Worm (Caenorhabditis elegans) whole organism, L2 larva: Measurements from ENCODE around the gene F09F7.5.

Experiments
- C34F6.9 ChIP-seq: fragments of 150-350 bp; optimal IDR thresholded peaks from 2 replicates; lab custom pipeline; 2014; ENCODE audit warnings: missing biosample characterization, missing genetic modification characterization
- F13H6.1 ChIP-seq: sonication (generic microtip); optimal IDR thresholded peaks from 2 replicates; lab custom pipeline; 2016; ENCODE audit warnings: missing genetic modification characterization, missing compliant biosample characterization
- R02D3.7 ChIP-seq: fragments of 150-350 bp; optimal IDR thresholded peaks from 2 replicates; lab custom pipeline; 2014; ENCODE audit warnings: missing biosample characterization, missing genetic modification characterization
- ama-1 ChIP-seq: fragments of 150-350 bp; optimal IDR thresholded peaks from 2 replicates; lab custom pipeline; 2018; ENCODE audit warnings: inconsistent platforms
- crh-2 ChIP-seq: sonication (generic microtip); optimal IDR thresholded peaks from 2 replicates; lab custom pipeline; 2017; ENCODE audit warnings: missing biosample characterization, missing genetic modification characterization
- dmd-4 ChIP-seq: sonication (generic microtip); optimal IDR thresholded peaks from 2 replicates; lab custom pipeline; 2017; ENCODE audit warnings: missing biosample characterization, missing genetic modification characterization
- egl-27 ChIP-seq: sonication (generic microtip); optimal IDR thresholded peaks from 3 replicates; lab custom pipeline; 2017; ENCODE audit warnings: missing biosample characterization, missing genetic modification reagents, missing genetic modification characterization
- elt-3 ChIP-seq: sonication (generic microtip); optimal IDR thresholded peaks from 2 replicates; lab custom pipeline; 2017; ENCODE audit warnings: missing biosample characterization, missing genetic modification characterization
- fos-1 ChIP-seq: fragments of 150-350 bp; optimal IDR thresholded peaks from 2 replicates; lab custom pipeline; 2014; ENCODE audit warnings: missing biosample characterization, missing genetic modification characterization
- lin-11 ChIP-seq: fragments of 150-350 bp; sonication (generic microtip); optimal IDR thresholded peaks from 2 replicates; lab custom pipeline; 2014; ENCODE audit warnings: missing biosample characterization, missing genetic modification characterization, inconsistent platforms, mixed read lengths
- lin-39 ChIP-seq: fragments of 150-350 bp; optimal IDR thresholded peaks from 2 replicates; lab custom pipeline; 2014; ENCODE audit warnings: missing biosample characterization, missing genetic modification reagents, missing genetic modification characterization
- lsy-2 ChIP-seq, 2 experiments: fragments of 150-350 bp in 1 of 2; sonication (generic microtip) in 1 of 2; optimal IDR thresholded peaks; 2 replicates each; lab custom pipeline; 2014 to 2017; ENCODE audit warnings: missing biosample characterization in 2 of 2, missing genetic modification characterization in 2 of 2
- mab-5 ChIP-seq: fragments of 150-350 bp; optimal IDR thresholded peaks from 2 replicates; lab custom pipeline; 2014; ENCODE audit warnings: missing biosample characterization, missing genetic modification characterization
- mbf-1 ChIP-seq: sonication (generic microtip); optimal IDR thresholded peaks from 2 replicates; lab custom pipeline; 2017; ENCODE audit warnings: missing biosample characterization, missing genetic modification characterization
- nhr-129 ChIP-seq: fragments of 150-350 bp; optimal IDR thresholded peaks from 2 replicates; lab custom pipeline; 2014; ENCODE audit warnings: missing biosample characterization, missing genetic modification characterization
- nhr-21 ChIP-seq: fragments of 150-350 bp; optimal IDR thresholded peaks from 2 replicates; lab custom pipeline; 2014; ENCODE audit warnings: missing biosample characterization, missing genetic modification characterization
- nhr-23 ChIP-seq: fragments of 150-350 bp; optimal IDR thresholded peaks from 2 replicates; lab custom pipeline; 2014; ENCODE audit warnings: missing biosample characterization, missing genetic modification reagents, missing genetic modification characterization
- nhr-25 ChIP-seq: fragments of 150-350 bp; sonication (generic microtip); optimal IDR thresholded peaks from 3 replicates; lab custom pipeline; 2014; ENCODE audit warnings: missing biosample characterization, missing genetic modification characterization
- nhr-6 ChIP-seq: fragments of 150-350 bp; optimal IDR thresholded peaks from 2 replicates; lab custom pipeline; 2014; ENCODE audit warnings: missing biosample characterization, missing genetic modification characterization
- peb-1 ChIP-seq: fragments of 150-350 bp; optimal IDR thresholded peaks from 2 replicates; lab custom pipeline; 2014; ENCODE audit warnings: missing biosample characterization, missing genetic modification characterization
- sma-3 ChIP-seq: sonication (generic microtip); optimal IDR thresholded peaks from 2 replicates; lab custom pipeline; 2016; ENCODE audit warnings: missing genetic modification reagents, missing genetic modification characterization, missing compliant biosample characterization
- sma-9 ChIP-seq, 2 experiments: fragments of 150-350 bp in 1 of 2; sonication (generic microtip) in 1 of 2; optimal IDR thresholded peaks; 2 replicates each; lab custom pipeline; 2014 to 2016; ENCODE audit warnings: missing genetic modification characterization in 2 of 2, mild to moderate bottlenecking in 1 of 2, missing biosample characterization in 1 of 2, missing compliant biosample characterization in 1 of 2, missing genetic modification reagents in 1 of 2, moderate library complexity in 1 of 2
- snpc-4 ChIP-seq: fragments of 150-350 bp; optimal IDR thresholded peaks from 2 replicates; lab custom pipeline; 2014; ENCODE audit warnings: missing biosample characterization, missing genetic modification characterization
- unc-39 ChIP-seq: fragments of 150-350 bp; optimal IDR thresholded peaks from 2 replicates; lab custom pipeline; 2014; ENCODE audit warnings: missing biosample characterization, missing genetic modification characterization
- unc-55 ChIP-seq: fragments of 150-350 bp; sonication (generic microtip); optimal IDR thresholded peaks from 3 replicates; lab custom pipeline; 2014; ENCODE audit warnings: missing biosample characterization, missing genetic modification reagents, missing genetic modification characterization
- ztf-11 ChIP-seq: sonication (generic microtip); optimal IDR thresholded peaks from 2 replicates; lab custom pipeline; 2017; ENCODE audit warnings: missing biosample characterization, missing genetic modification characterization
- ztf-4 ChIP-seq: fragments of 150-350 bp; optimal IDR thresholded peaks from 2 replicates; lab custom pipeline; 2014; ENCODE audit warnings: missing biosample characterization, missing genetic modification characterization

The F09F7.5 gene

DNA sequence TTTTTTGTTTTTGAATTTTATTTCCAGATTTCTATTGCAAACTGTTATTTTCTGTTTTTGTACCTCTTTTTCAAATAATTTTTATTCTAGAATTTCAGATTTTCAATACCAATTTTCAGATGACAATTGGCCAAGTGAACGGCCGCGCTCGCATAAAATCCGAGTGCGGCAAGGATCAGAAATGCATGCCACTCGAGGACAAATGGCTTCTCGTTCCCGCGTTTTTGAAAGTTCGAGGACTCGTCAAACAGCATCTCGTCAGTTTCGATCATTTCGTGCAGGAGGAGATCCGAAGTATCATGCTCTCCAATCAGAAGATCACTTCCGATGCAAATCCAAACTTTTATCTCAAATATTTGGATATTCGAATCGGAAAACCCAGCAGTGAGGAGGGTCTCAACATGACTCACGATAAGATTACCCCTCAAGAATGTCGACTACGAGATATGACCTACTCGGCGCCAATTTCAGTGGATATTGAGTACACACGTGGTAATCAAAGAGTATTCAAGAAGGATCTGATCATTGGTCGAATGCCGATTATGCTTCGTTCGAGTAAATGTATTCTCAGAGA is 10.5 kb downstream of the F09F7.5 start, which contains the start of gene rpc-2:
Gene rpc-2, plus strand, starts transcription at position 120 of the 574 bp plus-strand sequence.
- TF ChIP-seq ama-1 (lab: Kevin White, UChicago) (peak; percentile 31), lsy-2 (tag; optimal IDR thresholded peaks at IDR 0.05; lab: Kevin White, UChicago) (no peak)

DNA sequence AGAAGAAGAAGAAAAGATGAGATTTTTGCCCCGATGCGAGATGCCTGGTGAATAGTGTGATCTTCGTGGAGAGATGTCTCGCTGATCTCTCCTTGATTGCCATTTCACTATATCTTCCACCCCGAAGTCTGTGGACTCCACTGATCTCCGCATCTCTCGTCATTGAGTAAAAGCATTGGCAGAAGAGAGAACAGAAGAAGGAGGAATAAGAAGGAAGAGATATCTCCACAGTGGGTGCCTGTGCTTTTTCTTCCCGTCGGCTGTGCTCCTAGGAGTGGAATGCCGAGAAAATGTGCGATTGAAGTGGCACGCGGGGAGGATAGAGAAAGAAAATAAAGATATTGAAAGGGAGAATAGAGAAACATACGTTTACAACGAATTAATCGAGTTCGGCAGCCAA is 16.9 kb downstream of the F09F7.5 start:
- TF ChIP-seq C34F6.9 (tag; lab: Kevin White, UChicago) (peak; percentile 19), lsy-2 (tag; optimal IDR thresholded peaks at IDR 0.05; lab: Kevin White, UChicago) (peak in 1 of 2 experiments; percentile 23), mab-5 (tag; lab: Kevin White, UChicago) (no peak), nhr-129 (tag; lab: Kevin White, UChicago) (peak; percentile 76), dmd-4 (no peak), F13H6.1 (tag; lab: Kevin White, UChicago) (peak; percentile 70)

DNA sequence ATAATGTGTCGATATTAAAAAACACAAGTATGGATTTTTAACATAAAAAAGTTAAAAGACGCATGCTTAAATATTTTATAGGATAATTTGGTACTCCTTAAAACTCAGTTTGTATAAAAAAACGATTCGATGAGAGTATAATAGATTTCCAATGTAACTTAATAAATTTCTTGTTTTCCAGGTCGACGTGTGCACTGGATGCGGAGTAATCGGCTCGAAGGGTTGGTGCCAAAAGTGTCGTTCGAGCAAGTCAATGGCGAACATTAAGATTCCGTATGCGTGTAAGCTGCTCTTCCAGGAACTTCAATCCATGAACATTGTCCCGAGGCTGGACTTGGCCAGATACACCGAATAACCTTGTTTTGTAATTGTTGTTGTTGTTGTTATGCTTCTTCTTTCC is 17.5 kb downstream of the F09F7.5 start:
- no peak for TF ChIP-seq snpc-4 (tag; lab: Kevin White, UChicago)
- TF ChIP-seq ztf-4 (tag; lab: Kevin White, UChicago), result no peak
- TF ChIP-seq lin-11 (tag; lab: Kevin White, UChicago), result no peak
- TF ChIP-seq fos-1 (tag; lab: Kevin White, UChicago), result no peak
- TF ChIP-seq crh-2 (tag; lab: Kevin White, UChicago), result no peak

ce11 chrIII:5564799-5565198 is 18.0 kb downstream of the F09F7.5 start, which contains the start of gene mlc-3:
Gene mlc-3 (plus strand): TSS chrIII:5565025.
- TF ChIP-seq mab-5 (tag; lab: Kevin White, UChicago) (no peak), nhr-129 (tag; lab: Kevin White, UChicago) (peak; percentile 25), F13H6.1 (tag; lab: Kevin White, UChicago) (peak; percentile 49), sma-9 (GFP tag; optimal IDR thresholded peaks at IDR 0.05; lab: Kevin White, UChicago) (peak; percentile 20), sma-9 (tag; optimal IDR thresholded peaks at IDR 0.05; lab: Kevin White, UChicago) (no peak), ama-1 (lab: Kevin White, UChicago) (peak; percentile 47), snpc-4 (tag; lab: Kevin White, UChicago) (no peak)

DNA sequence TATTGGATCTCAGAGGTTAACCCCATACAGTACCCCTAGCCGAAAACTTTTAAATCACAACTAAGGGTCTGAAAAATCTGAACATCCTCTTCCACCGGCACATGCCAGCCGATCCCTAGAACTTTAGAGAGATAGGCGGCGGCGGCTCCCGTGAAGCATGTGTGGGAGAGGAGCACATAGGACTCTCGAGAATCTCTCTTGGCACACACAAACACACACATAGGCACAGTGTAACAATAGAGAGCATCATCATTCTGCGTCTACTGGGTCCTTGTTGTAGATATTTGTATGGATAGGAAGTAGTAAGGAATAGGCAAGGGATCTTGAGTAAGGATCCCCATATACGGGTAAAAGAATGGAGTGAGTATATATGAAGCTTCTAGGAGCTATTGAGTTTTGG is 18.9 kb downstream of the F09F7.5 start:
- no peak for TF ChIP-seq nhr-25 (tag; lab: Kevin White, UChicago)
- no peak for TF ChIP-seq mbf-1 (tag; lab: Kevin White, UChicago)
- no peak for TF ChIP-seq nhr-21 (tag; lab: Kevin White, UChicago)
- TF ChIP-seq nhr-129 (tag; lab: Kevin White, UChicago), result peak; percentile 29

DNA sequence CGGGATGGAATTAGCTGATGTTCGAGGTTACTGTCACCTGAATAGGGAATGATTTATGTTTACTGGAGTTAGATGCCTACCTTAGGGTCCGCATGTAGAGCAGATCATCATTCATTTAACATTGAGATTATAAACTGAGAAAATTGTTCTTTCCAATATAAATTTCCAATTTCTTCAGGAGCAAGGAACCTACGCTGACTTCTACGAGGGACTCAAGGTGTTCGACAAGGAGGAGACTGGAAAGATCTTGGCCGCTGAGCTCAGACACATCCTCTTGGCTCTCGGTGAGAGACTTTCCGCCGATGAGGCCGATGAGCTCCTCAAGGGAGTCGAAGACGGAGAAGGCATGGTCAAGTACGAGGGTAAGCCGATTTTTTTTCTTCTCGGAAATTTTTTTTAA is 19.7 kb downstream of the F09F7.5 start:
- TF ChIP-seq ama-1 (lab: Kevin White, UChicago), result no peak

ce11 chrIII:5568265-5568664 is 21.5 kb downstream of the F09F7.5 start:
- TF ChIP-seq mab-5 (tag; lab: Kevin White, UChicago) (no peak), nhr-6 (tag; lab: Kevin White, UChicago) (no peak), ztf-11 (no peak), R02D3.7 (tag; lab: Kevin White, UChicago) (no peak), lin-39 (no peak), sma-3 (GFP tag; lab: Kevin White, UChicago) (no peak), nhr-25 (tag; lab: Kevin White, UChicago) (no peak), lsy-2 (tag; optimal IDR thresholded peaks at IDR 0.05; lab: Kevin White, UChicago) (no peak), unc-39 (tag; lab: Kevin White, UChicago) (no peak), egl-27 (tag; lab: Kevin White, UChicago) (no peak), nhr-129 (tag; lab: Kevin White, UChicago) (no peak), unc-55 (no peak), elt-3 (tag; lab: Kevin White, UChicago) (no peak), peb-1 (tag; lab: Kevin White, UChicago) (no peak), nhr-23 (tag; lab: Kevin White, UChicago) (no peak)
